Fruit fly (Drosophila melanogaster) whole organism, adult: ENCODE measurements around the gene Alh.
A peak's percentile ranks its signal among the peaks of the same experiment; 100 is the strongest.

Source experiments
- CG11617 ChIP-seq: fragments of 200-800 bp; sonication (Bioruptor generic); optimal IDR thresholded peaks from 2 replicates; lab custom pipeline; 2017; ENCODE audit warnings: mild to moderate bottlenecking, missing biosample characterization, missing genetic modification reagents, missing genetic modification characterization
- CG12768 ChIP-seq: fragments of 200-800 bp; sonication (Bioruptor generic); optimal IDR thresholded peaks from 2 replicates; lab custom pipeline; 2017; ENCODE audit warnings: missing biosample characterization, missing genetic modification characterization, mild to moderate bottlenecking, moderate library complexity, missing genetic modification reagents
- CG14711 ChIP-seq: fragments of 200-800 bp; sonication (Bioruptor generic); optimal IDR thresholded peaks from 2 replicates; lab custom pipeline; 2018; ENCODE audit warnings: missing biosample characterization, mild to moderate bottlenecking, missing genetic modification characterization, moderate library complexity
- CG1620 ChIP-seq: fragments of 200-800 bp; sonication (Bioruptor generic); optimal IDR thresholded peaks from 2 replicates; lab custom pipeline; 2016; ENCODE audit warnings: missing biosample characterization, missing genetic modification characterization
- CG33017 ChIP-seq: fragments of 200-800 bp; sonication (Bioruptor generic); optimal IDR thresholded peaks from 2 replicates; lab custom pipeline; 2018; ENCODE audit warnings: missing biosample characterization, mild to moderate bottlenecking, missing genetic modification characterization, moderate library complexity
- CG5204 ChIP-seq: fragments of 200-800 bp; sonication (Bioruptor generic); optimal IDR thresholded peaks from 2 replicates; lab custom pipeline; 2016; ENCODE audit warnings: missing biosample characterization, missing genetic modification characterization
- CG7045 ChIP-seq: fragments of 200-800 bp; sonication (Bioruptor generic); optimal IDR thresholded peaks from 2 replicates; lab custom pipeline; 2017; ENCODE audit warnings: missing biosample characterization, mild to moderate bottlenecking, missing genetic modification characterization
- CG7101 ChIP-seq: fragments of 200-800 bp; sonication (Bioruptor generic); optimal IDR thresholded peaks from 2 replicates; lab custom pipeline; 2018; ENCODE audit warnings: missing biosample characterization, mild to moderate bottlenecking, missing genetic modification characterization, moderate library complexity
- Clk ChIP-seq: fragments of 200-800 bp; sonication (Bioruptor generic); optimal IDR thresholded peaks from 2 replicates; lab custom pipeline; 2017; ENCODE audit warnings: missing biosample characterization, missing genetic modification characterization
- Crg-1 ChIP-seq: fragments of 200-800 bp; sonication (Bioruptor generic); optimal IDR thresholded peaks from 2 replicates; lab custom pipeline; 2016; ENCODE audit warnings: missing biosample characterization, missing genetic modification characterization
- Hr96 ChIP-seq: fragments of 200-800 bp; sonication (Bioruptor generic); optimal IDR thresholded peaks from 2 replicates; lab custom pipeline; 2016; ENCODE audit warnings: missing biosample characterization, missing genetic modification characterization
- Mnt ChIP-seq: fragments of 200-800 bp; sonication (Bioruptor generic); optimal IDR thresholded peaks from 2 replicates; lab custom pipeline; 2016; ENCODE audit warnings: missing biosample characterization, mild to moderate bottlenecking, missing genetic modification characterization
- bab1 ChIP-seq: fragments of 200-800 bp; sonication (Bioruptor generic); optimal IDR thresholded peaks from 3 replicates; lab custom pipeline; 2019; ENCODE audit warnings: missing biosample characterization, mild to moderate bottlenecking, missing genetic modification characterization, moderate library complexity
- cic ChIP-seq: fragments of 200-800 bp; sonication (Bioruptor generic); optimal IDR thresholded peaks from 2 replicates; lab custom pipeline; 2017; ENCODE audit warnings: missing biosample characterization, mild to moderate bottlenecking, missing genetic modification characterization, moderate library complexity
- cnc ChIP-seq, 2 experiments: fragments of >200 bp; optimal IDR thresholded peaks; 2 replicates each; lab custom pipeline; 2017
- kay ChIP-seq: fragments of 200-800 bp; sonication (Bioruptor generic); peaks from one replicate; lab custom pipeline; 2016; ENCODE audit warnings: missing biosample characterization, missing genetic modification characterization, borderline replicate concordance
- ovo ChIP-seq: fragments of 200-800 bp; sonication (Bioruptor generic); optimal IDR thresholded peaks from 2 replicates; lab custom pipeline; 2016; ENCODE audit warnings: missing biosample characterization, missing genetic modification characterization
- pad ChIP-seq: fragments of 200-800 bp; sonication (Bioruptor generic); optimal IDR thresholded peaks from 3 replicates; lab custom pipeline; 2017; ENCODE audit warnings: missing biosample characterization, missing genetic modification characterization, mild to moderate bottlenecking, moderate library complexity, missing genetic modification reagents
- tj ChIP-seq: fragments of 200-800 bp; sonication (Bioruptor generic); optimal IDR thresholded peaks from 3 replicates; lab custom pipeline; 2017; ENCODE audit warnings: missing biosample characterization, mild to moderate bottlenecking, missing genetic modification characterization, moderate library complexity
- toe ChIP-seq: fragments of 200-800 bp; sonication (Bioruptor generic); optimal IDR thresholded peaks from 2 replicates; lab custom pipeline; 2016; ENCODE audit warnings: missing biosample characterization, missing genetic modification characterization

Alh gene

dm6 chr3R:7086377-7087200 is 37.4 kb downstream of the Alh start, which contains the start of gene alphaTub84B:
alphaTub84B (plus strand) TSS chr3R:7086599.
- TF ChIP-seq tj (peak; percentile 73), cic (GFP tag; lab: Kevin White, UChicago) (peak; percentile 86), Crg-1 (GFP tag; lab: Kevin White, UChicago) (peak; percentile 84), Hr96 (peak; percentile 80), CG1620 (peak; percentile 59), kay (no peak), pad (GFP tag; lab: Kevin White, UChicago) (no peak), CG12768 (GFP tag; lab: Kevin White, UChicago) (peak; percentile 43), CG11617 (GFP tag; lab: Kevin White, UChicago) (peak; percentile 73), CG5204 (GFP tag; lab: Kevin White, UChicago) (no peak), ovo (GFP tag; lab: Kevin White, UChicago) (no peak), CG7101 (tag; lab: Kevin White, UChicago) (peak; percentile 61), CG7045 (GFP tag; lab: Kevin White, UChicago) (peak; percentile 37), cnc (optimal IDR thresholded peaks at IDR 0.05; lab: Kevin White, UChicago) (peak in 1 of 2 experiments; percentile 10), CG14711 (peak; percentile 51), toe (GFP tag; lab: Kevin White, UChicago) (no peak), Clk (GFP tag; lab: Kevin White, UChicago) (no peak), CG33017 (tag; lab: Kevin White, UChicago) (peak; percentile 66), bab1 (GFP tag; lab: Kevin White, UChicago) (peak; percentile 79), Mnt (peak; percentile 91)

- TF ChIP-seq Clk (GFP tag; lab: Kevin White, UChicago) (no peak), ovo (GFP tag; lab: Kevin White, UChicago) (no peak), CG7045 (GFP tag; lab: Kevin White, UChicago) (no peak), CG5204 (GFP tag; lab: Kevin White, UChicago) (no peak), CG7101 (tag; lab: Kevin White, UChicago) (no peak), Mnt (no peak), kay (no peak), Crg-1 (GFP tag; lab: Kevin White, UChicago) (no peak), toe (GFP tag; lab: Kevin White, UChicago) (no peak)
Measured at dm6 chr3R:7085983-7086376, 38.0 kb downstream of the Alh start, which contains the start of gene Tailor. Tailor (minus strand) TSS chr3R:7086083.

- TF ChIP-seq CG11617 (GFP tag; lab: Kevin White, UChicago), result no peak
- peak; percentile 87 for TF ChIP-seq CG14711
- no peak for TF ChIP-seq Clk (GFP tag; lab: Kevin White, UChicago)
- no peak for TF ChIP-seq CG7101 (tag; lab: Kevin White, UChicago)
- no peak for TF ChIP-seq CG1620
- no peak for TF ChIP-seq CG33017 (tag; lab: Kevin White, UChicago)
- no peak for TF ChIP-seq kay
Measured at dm6 chr3R:7085455-7085854, 38.5 kb downstream of the Alh start.

- TF ChIP-seq Clk (GFP tag; lab: Kevin White, UChicago) (no peak), Crg-1 (GFP tag; lab: Kevin White, UChicago) (no peak), bab1 (GFP tag; lab: Kevin White, UChicago) (no peak), CG12768 (GFP tag; lab: Kevin White, UChicago) (no peak)
Measured at dm6 chr3R:7083750-7084149, 40.2 kb downstream of the Alh start.

- TF ChIP-seq CG33017 (tag; lab: Kevin White, UChicago) (no peak), kay (no peak), cnc (optimal IDR thresholded peaks at IDR 0.05; lab: Kevin White, UChicago) (no peak), tj (peak; percentile 3), Clk (GFP tag; lab: Kevin White, UChicago) (no peak), CG7101 (tag; lab: Kevin White, UChicago) (peak; percentile 23), CG14711 (no peak), toe (GFP tag; lab: Kevin White, UChicago) (peak; percentile 55), bab1 (GFP tag; lab: Kevin White, UChicago) (peak; percentile 68), Mnt (peak; percentile 32), Crg-1 (GFP tag; lab: Kevin White, UChicago) (no peak), CG7045 (GFP tag; lab: Kevin White, UChicago) (no peak), ovo (GFP tag; lab: Kevin White, UChicago) (no peak), pad (GFP tag; lab: Kevin White, UChicago) (no peak), CG12768 (GFP tag; lab: Kevin White, UChicago) (peak; percentile 42), cic (GFP tag; lab: Kevin White, UChicago) (peak; percentile 3), CG1620 (peak; percentile 39), Hr96 (no peak), CG5204 (GFP tag; lab: Kevin White, UChicago) (no peak), CG11617 (GFP tag; lab: Kevin White, UChicago) (peak; percentile 17)
Measured at dm6 chr3R:7081972-7082371, 42.0 kb downstream of the Alh start, which contains the start of gene Dpck. Dpck (plus strand) TSS chr3R:7082182.
